Worm (Caenorhabditis elegans) whole organism, early embryonic: ENCODE measurements around the gene T28H10.2.

Source experiments
- B0310.2 ChIP-seq: sonication (generic microtip); optimal IDR thresholded peaks from 2 replicates; lab custom pipeline; 2016; ENCODE audit warnings: mild to moderate bottlenecking, missing genetic modification characterization, missing compliant biosample characterization
- F13C5.2 ChIP-seq: sonication (generic microtip); optimal IDR thresholded peaks from 2 replicates; lab custom pipeline; 2017; ENCODE audit warnings: mild to moderate bottlenecking, missing genetic modification characterization, inconsistent platforms, missing compliant biosample characterization
- ama-1 ChIP-seq: fragments of 150-350 bp; optimal IDR thresholded peaks from 2 replicates; lab custom pipeline; 2014
- ceh-13 ChIP-seq: fragments of 200-800 bp; sonication (Bioruptor generic); optimal IDR thresholded peaks from 2 replicates; lab custom pipeline; 2018; ENCODE audit warnings: mild to moderate bottlenecking, missing genetic modification characterization, missing compliant biosample characterization
- ceh-36 ChIP-seq: sonication (generic microtip); optimal IDR thresholded peaks from 2 replicates; lab custom pipeline; 2016; ENCODE audit warnings: missing genetic modification characterization, inconsistent platforms, missing compliant biosample characterization
- ets-7 ChIP-seq: sonication (generic microtip); optimal IDR thresholded peaks from 2 replicates; lab custom pipeline; 2016; ENCODE audit warnings: missing genotype, missing genetic modification characterization, missing compliant biosample characterization
- hmbx-1 ChIP-seq: sonication (generic microtip); optimal IDR thresholded peaks from 2 replicates; lab custom pipeline; 2016; ENCODE audit warnings: mild to moderate bottlenecking, missing genetic modification characterization, missing compliant biosample characterization
- hnd-1 ChIP-seq: sonication (generic microtip); optimal IDR thresholded peaks from 2 replicates; lab custom pipeline; 2016; ENCODE audit warnings: missing genetic modification characterization, missing compliant biosample characterization
- pes-1 ChIP-seq: fragments of 200-800 bp; sonication (Bioruptor generic); IDR thresholded peaks from 2 replicates; pipeline ENCODE4 v1.3.6; 2022; ENCODE audit warnings: missing genetic modification reagents, missing genetic modification characterization, missing compliant biosample characterization
- scrt-1 ChIP-seq: fragments of 200-800 bp; sonication (Bioruptor generic); IDR thresholded peaks from 2 replicates; pipeline ENCODE4 v1.3.6; 2022; ENCODE audit warnings: missing genetic modification characterization, missing compliant biosample characterization
- tbx-11 ChIP-seq: fragments of 200-800 bp; sonication (Bioruptor generic); IDR thresholded peaks from 2 replicates; pipeline ENCODE4 v1.3.6; 2022; ENCODE audit warnings: missing genetic modification characterization, missing compliant biosample characterization
- tbx-37 ChIP-seq: fragments of 200-800 bp; sonication (Bioruptor generic); conservative IDR thresholded peaks from 2 replicates; pipeline ENCODE4 v1.3.6; 2022; ENCODE audit warnings: missing genetic modification reagents, missing genetic modification characterization, missing compliant biosample characterization

ce11 chrV:12554172-12555031, 41.7 kb upstream of the T28H10.2 start:
- no peak for TF ChIP-seq scrt-1 (GFP tag; lab: Robert Waterston, UW)
- no peak for TF ChIP-seq ama-1 (lab: Kevin White, UChicago)
- no peak for TF ChIP-seq tbx-11 (GFP tag; lab: Robert Waterston, UW)
- no peak for TF ChIP-seq hmbx-1 (tag; lab: Kevin White, UChicago)
- TF ChIP-seq pes-1 (GFP tag; lab: Robert Waterston, UW): no peak
- TF ChIP-seq ceh-36 (tag; lab: Kevin White, UChicago): no peak
- TF ChIP-seq ceh-13 (GFP tag; lab: Kevin White, UChicago): no peak
- TF ChIP-seq B0310.2 (tag; lab: Kevin White, UChicago): no peak
- no peak for TF ChIP-seq hnd-1 (tag; lab: Kevin White, UChicago)
- no peak for TF ChIP-seq ets-7
- TF ChIP-seq tbx-37 (GFP tag; lab: Robert Waterston, UW): no peak
- no peak for TF ChIP-seq F13C5.2 (tag; lab: Kevin White, UChicago)
